Worm (Caenorhabditis elegans) whole organism, L4 larva: ENCODE results near the gene srz-58.

ENCODE experiments used
- F10B5.3 ChIP-seq: sonication (generic microtip); optimal IDR thresholded peaks from 2 replicates; lab custom pipeline; 2016; ENCODE audit warnings: mild to moderate bottlenecking, missing genetic modification characterization, missing compliant biosample characterization
- F37D6.2 ChIP-seq: sonication (generic microtip); optimal IDR thresholded peaks from 2 replicates; lab custom pipeline; 2016; ENCODE audit warnings: mild to moderate bottlenecking, missing genetic modification characterization, missing compliant biosample characterization
- F44E2.7 ChIP-seq: fragments of 200-800 bp; sonication (Bioruptor generic); IDR thresholded peaks from 2 replicates; pipeline ENCODE4 v2.1.2; 2022; ENCODE audit warnings: missing genetic modification characterization, missing compliant biosample characterization
- T20F7.1 ChIP-seq: fragments of 200-800 bp; sonication (Bioruptor generic); optimal IDR thresholded peaks from 2 replicates; lab custom pipeline; 2018; ENCODE audit warnings: mild to moderate bottlenecking, missing genetic modification characterization, missing compliant biosample characterization
- Y48G9A.11 ChIP-seq: fragments of 200-800 bp; sonication (Bioruptor generic); IDR thresholded peaks from 2 replicates; pipeline ENCODE4 v1.3.6; 2022; ENCODE audit warnings: missing genetic modification reagents, missing genetic modification characterization, missing compliant biosample characterization
- Y5F2A.4 ChIP-seq: fragments of 200-800 bp; sonication (Bioruptor generic); optimal IDR thresholded peaks from 2 replicates; lab custom pipeline; 2018; ENCODE audit warnings: mild to moderate bottlenecking, missing genetic modification characterization, missing compliant biosample characterization
- Y75B8A.6 ChIP-seq: fragments of 200-800 bp; sonication (Bioruptor generic); IDR thresholded peaks from 2 replicates; pipeline ENCODE4 v1.3.6; 2022; ENCODE audit warnings: missing genetic modification reagents, missing genetic modification characterization, missing compliant biosample characterization
- ZK546.5 ChIP-seq, 2 experiments: sonication (generic microtip); optimal IDR thresholded peaks; 2 replicates each; lab custom pipeline; 2017; ENCODE audit warnings: missing biosample characterization in 2 of 2, missing genetic modification characterization in 2 of 2
- aha-1 ChIP-seq: fragments of 150-350 bp; peaks from one replicate; lab custom pipeline; 2014; ENCODE audit warnings: missing biosample characterization, missing genetic modification characterization
- arid-1 ChIP-seq: fragments of 200-800 bp; sonication (Bioruptor generic); conservative IDR thresholded peaks from 2 replicates; pipeline ENCODE4 v1.3.6; 2022; ENCODE audit warnings: missing genetic modification reagents, missing genetic modification characterization, missing compliant biosample characterization
- ces-1 ChIP-seq: fragments of 150-350 bp; sonication (generic microtip); optimal IDR thresholded peaks from 4 replicates; lab custom pipeline; 2014; ENCODE audit warnings: missing biosample characterization, missing genetic modification reagents, missing genetic modification characterization
- cey-2 ChIP-seq: sonication (generic microtip); optimal IDR thresholded peaks from 3 replicates; lab custom pipeline; 2017; ENCODE audit warnings: missing genetic modification characterization, mild to moderate bottlenecking, missing compliant biosample characterization, antibody characterized with exemption, borderline replicate concordance; ENCODE audit not compliant: insufficient read depth
- daf-16 ChIP-seq, 3 experiments: sonication (generic microtip); optimal IDR thresholded peaks; 2 replicates each; lab custom pipeline; 2016 to 2017; ENCODE audit warnings: missing genetic modification characterization in 3 of 3, missing genetic modification reagents in 3 of 3, mild to moderate bottlenecking in 2 of 3, missing compliant biosample characterization in 2 of 3, missing biosample characterization in 1 of 3, moderate library complexity in 1 of 3
- dmd-6 ChIP-seq: fragments of 200-800 bp; sonication (Bioruptor generic); IDR thresholded peaks from 2 replicates; pipeline ENCODE4 v1.3.6; 2022; ENCODE audit warnings: missing genetic modification reagents, missing genetic modification characterization, missing compliant biosample characterization
- duxl-1 ChIP-seq: sonication (generic microtip); optimal IDR thresholded peaks from 2 replicates; lab custom pipeline; 2016; ENCODE audit warnings: mild to moderate bottlenecking, missing genetic modification characterization, moderate library complexity, missing compliant biosample characterization; ENCODE audit not compliant: poor library complexity
- dve-1 ChIP-seq: sonication (generic microtip); optimal IDR thresholded peaks from 2 replicates; lab custom pipeline; 2017; ENCODE audit warnings: antibody characterized with exemption, mild to moderate bottlenecking, missing genetic modification characterization, missing compliant biosample characterization; ENCODE audit not compliant: insufficient read depth
- egl-43 ChIP-seq: fragments of 200-800 bp; sonication (Bioruptor generic); IDR thresholded peaks from 2 replicates; pipeline ENCODE4 v1.3.6; 2022; ENCODE audit warnings: missing genetic modification reagents, missing genetic modification characterization, missing compliant biosample characterization
- gei-8 ChIP-seq: fragments of 200-800 bp; sonication (Bioruptor generic); optimal IDR thresholded peaks from 2 replicates; lab custom pipeline; 2018; ENCODE audit warnings: mild to moderate bottlenecking, missing genetic modification characterization, missing compliant biosample characterization
- hlh-11 ChIP-seq: fragments of 200-800 bp; sonication (Bioruptor generic); optimal IDR thresholded peaks from 2 replicates; lab custom pipeline; 2018; ENCODE audit warnings: mild to moderate bottlenecking, missing genetic modification characterization, missing compliant biosample characterization
- hlh-30 ChIP-seq: sonication (generic microtip); optimal IDR thresholded peaks from 2 replicates; lab custom pipeline; 2017; ENCODE audit warnings: antibody characterized with exemption, mild to moderate bottlenecking, missing genetic modification characterization, missing compliant biosample characterization; ENCODE audit not compliant: insufficient read depth
- lin-38 ChIP-seq: fragments of 200-800 bp; sonication (Bioruptor generic); IDR thresholded peaks from 2 replicates; pipeline ENCODE4 v1.3.6; 2022; ENCODE audit warnings: missing genetic modification reagents, missing genetic modification characterization, missing compliant biosample characterization
- lir-3 ChIP-seq: sonication (generic microtip); optimal IDR thresholded peaks from 2 replicates; lab custom pipeline; 2016; ENCODE audit warnings: mild to moderate bottlenecking, missing genetic modification characterization, missing compliant biosample characterization
- lsy-2 ChIP-seq, 2 experiments: fragments of 150-350 bp in 1 of 2; sonication (generic microtip) in 1 of 2; optimal IDR thresholded peaks; 2 replicates each; lab custom pipeline; 2014 to 2017; ENCODE audit warnings: missing biosample characterization in 2 of 2, missing genetic modification characterization in 2 of 2
- madf-5 ChIP-seq, 2 experiments: fragments of 200-800 bp; sonication (Bioruptor generic); IDR thresholded peaks; 2 replicates each; pipeline ENCODE4 v1.3.6; 2022; ENCODE audit warnings: missing compliant biosample characterization in 2 of 2, missing genetic modification characterization in 2 of 2
- madf-9 ChIP-seq: fragments of 200-800 bp; sonication (Bioruptor generic); conservative IDR thresholded peaks from 2 replicates; pipeline ENCODE4 v1.3.6; 2022; ENCODE audit warnings: missing genetic modification reagents, missing genetic modification characterization, missing compliant biosample characterization
- mdt-29 ChIP-seq: fragments of 200-800 bp; sonication (Bioruptor generic); IDR thresholded peaks from 2 replicates; pipeline ENCODE4 v1.3.6; 2022; ENCODE audit warnings: missing genetic modification reagents, missing genetic modification characterization, missing compliant biosample characterization
- mep-1 ChIP-seq: fragments of 150-350 bp; sonication (generic microtip); optimal IDR thresholded peaks from 3 replicates; lab custom pipeline; 2014; ENCODE audit warnings: missing biosample characterization, missing genetic modification characterization
- mes-2 ChIP-seq: sonication (generic microtip); optimal IDR thresholded peaks from 2 replicates; lab custom pipeline; 2016; ENCODE audit warnings: missing genotype, mild to moderate bottlenecking, missing genetic modification characterization, missing compliant biosample characterization; ENCODE audit not compliant: poor library complexity, severe bottlenecking
- mxl-2 ChIP-seq: fragments of 200-800 bp; sonication (Bioruptor generic); conservative IDR thresholded peaks from 2 replicates; pipeline ENCODE4 v1.3.6; 2022; ENCODE audit warnings: missing genetic modification reagents, missing genetic modification characterization, missing compliant biosample characterization
- nhr-111 ChIP-seq: fragments of 200-800 bp; sonication (Bioruptor generic); optimal IDR thresholded peaks from 2 replicates; lab custom pipeline; 2018; ENCODE audit warnings: mild to moderate bottlenecking, missing genetic modification characterization, missing compliant biosample characterization
- nhr-28 ChIP-seq: fragments of 150-350 bp; optimal IDR thresholded peaks from 2 replicates; lab custom pipeline; 2014; ENCODE audit warnings: missing biosample characterization, missing genetic modification characterization
- nhr-6 ChIP-seq: fragments of 150-350 bp; optimal IDR thresholded peaks from 2 replicates; lab custom pipeline; 2014; ENCODE audit warnings: missing biosample characterization, missing genetic modification characterization
- php-3 ChIP-seq: fragments of 200-800 bp; sonication (Bioruptor generic); IDR thresholded peaks from 2 replicates; pipeline ENCODE4 v1.3.6; 2022; ENCODE audit warnings: missing genetic modification reagents, missing genetic modification characterization, missing compliant biosample characterization
- pqm-1 ChIP-seq: sonication (generic microtip); optimal IDR thresholded peaks from 2 replicates; lab custom pipeline; 2017; ENCODE audit warnings: missing biosample characterization, missing genetic modification characterization
- snpc-4 ChIP-seq: fragments of 150-350 bp; optimal IDR thresholded peaks from 2 replicates; lab custom pipeline; 2014; ENCODE audit warnings: missing biosample characterization, missing genetic modification characterization
- spr-1 ChIP-seq: sonication (generic microtip); optimal IDR thresholded peaks from 2 replicates; lab custom pipeline; 2016; ENCODE audit warnings: mild to moderate bottlenecking, missing genetic modification characterization, missing compliant biosample characterization
- unc-62 ChIP-seq, 3 experiments: fragments of 150-350 bp in 1 of 3; sonication (generic microtip); optimal IDR thresholded peaks in 2 of 3; peaks in 1 of 3; 1 replicate in 1 of 3; 2 replicates in 2 of 3; lab custom pipeline; 2014 to 2017; ENCODE audit warnings: missing biosample characterization in 3 of 3, missing genetic modification characterization in 3 of 3, missing genetic modification reagents in 3 of 3, missing genotype in 1 of 3
- zag-1 ChIP-seq: fragments of 150-350 bp; optimal IDR thresholded peaks from 2 replicates; lab custom pipeline; 2014; ENCODE audit warnings: missing biosample characterization, missing genetic modification characterization
- ztf-7 ChIP-seq: fragments of 150-350 bp; optimal IDR thresholded peaks from 2 replicates; lab custom pipeline; 2014; ENCODE audit warnings: missing biosample characterization, missing genetic modification characterization

Gene srz-58

DNA sequence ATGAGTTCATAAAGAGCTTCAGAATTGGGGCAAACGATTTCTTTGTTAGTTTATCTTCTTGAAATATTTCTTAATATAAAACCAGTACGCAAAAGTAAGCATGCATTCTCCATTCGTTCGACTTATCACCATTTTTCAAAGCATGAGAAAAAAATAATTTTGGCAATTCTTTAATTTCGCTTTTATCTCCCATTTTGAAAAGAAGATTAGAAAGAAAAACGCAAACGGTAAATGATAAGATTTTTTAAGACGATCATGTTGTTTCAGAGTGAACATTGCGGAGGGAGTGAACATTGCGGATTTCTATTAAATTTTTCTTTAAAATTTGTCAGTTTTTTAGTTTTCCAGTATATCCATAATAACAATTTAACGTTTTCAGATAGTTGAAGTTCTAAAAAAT, 21.4 kb downstream of the srz-58 start:
- TF ChIP-seq mep-1 (no peak), zag-1 (tag; lab: Kevin White, UChicago) (no peak), Y48G9A.11 (no peak), madf-9 (no peak), madf-5 (GFP tag; IDR thresholded peaks at IDR 0.05; lab: Robert Waterston, UW) (no peak), ztf-7 (tag; lab: Kevin White, UChicago) (no peak), hlh-30 (tag; lab: Kevin White, UChicago) (no peak), dmd-6 (GFP tag; lab: Robert Waterston, UW) (no peak), snpc-4 (tag; lab: Kevin White, UChicago) (no peak), duxl-1 (tag; lab: Kevin White, UChicago) (no peak), F44E2.7 (GFP tag; lab: Robert Waterston, UW) (no peak), arid-1 (no peak), ces-1 (no peak), egl-43 (no peak), F37D6.2 (no peak), php-3 (GFP tag; lab: Robert Waterston, UW) (no peak), lir-3 (tag; lab: Kevin White, UChicago) (no peak)

ce11 chrV:17344876-17345275, 26.9 kb downstream of the srz-58 start, which contains the start of the genes fbxa-188 and fbxa-189:
fbxa-188 (minus strand) TSS chrV:17344926.
fbxa-189 (plus strand) TSS chrV:17345214.
- TF ChIP-seq T20F7.1 (GFP tag; lab: Kevin White, UChicago), result no peak
- peak; percentile 10; the same call in 1 of the 2 replicates for TF ChIP-seq dmd-6 (GFP tag; lab: Robert Waterston, UW)
- TF ChIP-seq duxl-1 (tag; lab: Kevin White, UChicago), result peak; percentile 56
- TF ChIP-seq nhr-28 (tag; lab: Kevin White, UChicago), result peak; percentile 40
- TF ChIP-seq pqm-1 (tag; lab: Kevin White, UChicago), result peak; percentile 56
- TF ChIP-seq lsy-2 (tag; optimal IDR thresholded peaks at IDR 0.05; lab: Kevin White, UChicago), result no peak
- TF ChIP-seq unc-62 (GFP tag; optimal IDR thresholded peaks at IDR 0.05 in 1 of 2; lab: Kevin White, UChicago), result no peak
- no peak for TF ChIP-seq unc-62 (tag; optimal IDR thresholded peaks at IDR 0.05; lab: Kevin White, UChicago)
- no peak for TF ChIP-seq gei-8 (GFP tag; lab: Kevin White, UChicago)
- TF ChIP-seq dve-1 (tag; lab: Kevin White, UChicago), result peak; percentile 12
- no peak for TF ChIP-seq daf-16 (GFP tag; optimal IDR thresholded peaks at IDR 0.05; lab: Kevin White, UChicago)
- TF ChIP-seq daf-16 (tag; optimal IDR thresholded peaks at IDR 0.05; lab: Kevin White, UChicago), result peak; percentile 69
- TF ChIP-seq, all 104 proteins: peak for 6

ce11 chrV:17347602-17348001, 29.7 kb downstream of the srz-58 start, which contains the start of gene skr-5:
skr-5 (plus strand) TSS chrV:17347902.
- TF ChIP-seq cey-2 (tag; lab: Kevin White, UChicago) (no peak), pqm-1 (tag; lab: Kevin White, UChicago) (peak; percentile 45), Y5F2A.4 (GFP tag; lab: Kevin White, UChicago) (no peak), hlh-11 (tag; lab: Kevin White, UChicago) (no peak), mdt-29 (GFP tag; lab: Robert Waterston, UW) (no peak), mxl-2 (GFP tag; lab: Robert Waterston, UW) (no peak), ZK546.5 (tag; optimal IDR thresholded peaks at IDR 0.05; lab: Kevin White, UChicago) (no peak), nhr-111 (no peak), lin-38 (no peak), F10B5.3 (tag; lab: Kevin White, UChicago) (no peak), nhr-6 (tag; lab: Kevin White, UChicago) (no peak), unc-62 (GFP tag; optimal IDR thresholded peaks at IDR 0.05 in 1 of 2; lab: Kevin White, UChicago) (no peak), unc-62 (tag; optimal IDR thresholded peaks at IDR 0.05; lab: Kevin White, UChicago) (no peak), spr-1 (no peak), aha-1 (tag; lab: Kevin White, UChicago) (no peak), mes-2 (tag; lab: Kevin White, UChicago) (no peak), Y75B8A.6 (GFP tag; lab: Robert Waterston, UW) (no peak), daf-16 (GFP tag; optimal IDR thresholded peaks at IDR 0.05; lab: Kevin White, UChicago) (no peak), daf-16 (tag; optimal IDR thresholded peaks at IDR 0.05; lab: Kevin White, UChicago) (peak; percentile 74)
- TF ChIP-seq, all 104 proteins: peak for 2
